Fruit fly (Drosophila melanogaster) whole organism, wandering third instar larva: Measurements from ENCODE around the gene SkpC.
A peak's percentile ranks its signal among the peaks of the same experiment; 100 is the strongest.

ENCODE experiments used
- CG32264 ChIP-seq: fragments of 200-800 bp; sonication (Bioruptor generic); optimal IDR thresholded peaks from 2 replicates; lab custom pipeline; 2016; ENCODE audit warnings: missing biosample characterization, missing genetic modification characterization
- CrebA ChIP-seq: fragments of 200-800 bp; sonication (Bioruptor generic); optimal IDR thresholded peaks from 2 replicates; lab custom pipeline; 2016; ENCODE audit warnings: missing biosample characterization, mild to moderate bottlenecking, missing genetic modification characterization, borderline replicate concordance
- Dfd ChIP-seq: fragments of >200 bp; optimal IDR thresholded peaks from 2 replicates; lab custom pipeline; 2017; ENCODE audit warnings: missing biosample characterization, missing genetic modification characterization
- Dif ChIP-seq: fragments of 200-275, 200-300 bp; sonication (Bioruptor generic); optimal IDR thresholded peaks from 2 replicates; lab custom pipeline; 2018; ENCODE audit warnings: missing biosample characterization, missing genetic modification characterization; ENCODE audit not compliant: partially characterized antibody
- GATAd ChIP-seq: sonication (Bioruptor generic); optimal IDR thresholded peaks from 2 replicates; lab custom pipeline; 2016; ENCODE audit warnings: missing biosample characterization, missing genetic modification characterization
- HLH106 ChIP-seq: fragments of 200-800 bp; optimal IDR thresholded peaks from 3 replicates; lab custom pipeline; 2019; ENCODE audit warnings: missing biosample characterization, mild to moderate bottlenecking, missing genetic modification characterization, moderate library complexity
- Hnf4 ChIP-seq: fragments of 200-800 bp; sonication (Bioruptor generic); optimal IDR thresholded peaks from 2 replicates; lab custom pipeline; 2016; ENCODE audit warnings: missing biosample characterization, mild to moderate bottlenecking, missing genetic modification characterization
- Jra ChIP-seq: sonication (Bioruptor generic); optimal IDR thresholded peaks from 2 replicates; lab custom pipeline; 2016; ENCODE audit warnings: missing biosample characterization, missing genetic modification characterization
- Myc ChIP-seq: fragments of >200 bp; optimal IDR thresholded peaks from 2 replicates; lab custom pipeline; 2017
- N ChIP-seq: fragments of >200 bp; optimal IDR thresholded peaks from 2 replicates; lab custom pipeline; 2018; ENCODE audit warnings: missing biosample characterization, missing external identifiers, missing genetic modification characterization
- OdsH ChIP-seq: fragments of 200-800 bp; sonication (Bioruptor generic); optimal IDR thresholded peaks from 2 replicates; lab custom pipeline; 2016; ENCODE audit warnings: missing biosample characterization, mild to moderate bottlenecking, missing genetic modification characterization
- Sp1 ChIP-seq: fragments of 200-800 bp; sonication (Bioruptor generic); optimal IDR thresholded peaks from 3 replicates; lab custom pipeline; 2019; ENCODE audit warnings: missing biosample characterization, mild to moderate bottlenecking, missing genetic modification characterization, moderate library complexity
- Vsx2 ChIP-seq: fragments of 200-300, 225-300 bp; sonication (Bioruptor generic); optimal IDR thresholded peaks from 2 replicates; lab custom pipeline; 2018; ENCODE audit warnings: missing biosample characterization, missing genetic modification characterization; ENCODE audit not compliant: partially characterized antibody
- brk ChIP-seq: fragments of 200-800 bp; sonication (Bioruptor generic); optimal IDR thresholded peaks from 2 replicates; lab custom pipeline; 2016; ENCODE audit warnings: missing biosample characterization, mild to moderate bottlenecking, missing genetic modification characterization
- dl ChIP-seq, 2 experiments: fragments of 175-275, 200-275 bp in 1 of 2; fragments of 200-275 bp in 1 of 2; sonication (Bioruptor generic); optimal IDR thresholded peaks; lab custom pipeline; 2018; ENCODE audit warnings: mild to moderate bottlenecking in 2 of 2, missing biosample characterization in 2 of 2, missing genetic modification characterization in 2 of 2, moderate library complexity in 2 of 2; ENCODE audit not compliant: partially characterized antibody in 2 of 2, insufficient read depth in 1 of 2
- dmrt93B ChIP-seq: fragments of 200-800 bp; sonication (Bioruptor generic); optimal IDR thresholded peaks from 2 replicates; lab custom pipeline; 2018; ENCODE audit warnings: missing biosample characterization, mild to moderate bottlenecking, missing genetic modification characterization
- dsf ChIP-seq: sonication (Bioruptor generic); optimal IDR thresholded peaks from 2 replicates; lab custom pipeline; 2016; ENCODE audit warnings: missing biosample characterization, missing genetic modification characterization, borderline replicate concordance
- ey ChIP-seq: fragments of 200-800 bp; sonication (Bioruptor generic); optimal IDR thresholded peaks from 2 replicates; lab custom pipeline; 2016; ENCODE audit warnings: missing biosample characterization, missing genetic modification characterization
- foxo ChIP-seq, 2 experiments: fragments of 200-800 bp; sonication (Bioruptor generic); optimal IDR thresholded peaks; 2 replicates in 1 of 2; 3 replicates in 1 of 2; lab custom pipeline; 2016 to 2017; ENCODE audit warnings: missing biosample characterization in 2 of 2, missing genetic modification characterization in 2 of 2
- fru ChIP-seq: fragments of 200-800 bp; sonication (Bioruptor generic); optimal IDR thresholded peaks from 3 replicates; lab custom pipeline; 2016; ENCODE audit warnings: missing biosample characterization, mild to moderate bottlenecking, missing genetic modification characterization
- lola ChIP-seq: fragments of >200 bp; optimal IDR thresholded peaks from 2 replicates; lab custom pipeline; 2017; ENCODE audit warnings: missing biosample characterization, missing genetic modification characterization
- pan ChIP-seq: fragments of >200 bp; optimal IDR thresholded peaks from 2 replicates; lab custom pipeline; 2017
- psq ChIP-seq: fragments of 200-800 bp; sonication (Bioruptor generic); optimal IDR thresholded peaks from 3 replicates; lab custom pipeline; 2017; ENCODE audit warnings: missing biosample characterization, mild to moderate bottlenecking, missing genetic modification characterization, moderate library complexity
- rgr ChIP-seq: fragments of 200-800 bp; sonication (Bioruptor generic); optimal IDR thresholded peaks from 3 replicates; lab custom pipeline; 2016; ENCODE audit warnings: missing biosample characterization, mild to moderate bottlenecking, missing genetic modification characterization
- sage ChIP-seq: fragments of 200-800 bp; sonication (Bioruptor generic); optimal IDR thresholded peaks from 2 replicates; lab custom pipeline; 2016; ENCODE audit warnings: missing biosample characterization, mild to moderate bottlenecking, missing genetic modification characterization
- tai ChIP-seq: sonication (Bioruptor generic); optimal IDR thresholded peaks from 2 replicates; lab custom pipeline; 2016; ENCODE audit warnings: missing biosample characterization, missing genetic modification characterization
- woc ChIP-seq: sonication (Bioruptor generic); optimal IDR thresholded peaks from 2 replicates; lab custom pipeline; 2016; ENCODE audit warnings: missing biosample characterization, mild to moderate bottlenecking, missing genetic modification characterization

Gene SkpC

DNA sequence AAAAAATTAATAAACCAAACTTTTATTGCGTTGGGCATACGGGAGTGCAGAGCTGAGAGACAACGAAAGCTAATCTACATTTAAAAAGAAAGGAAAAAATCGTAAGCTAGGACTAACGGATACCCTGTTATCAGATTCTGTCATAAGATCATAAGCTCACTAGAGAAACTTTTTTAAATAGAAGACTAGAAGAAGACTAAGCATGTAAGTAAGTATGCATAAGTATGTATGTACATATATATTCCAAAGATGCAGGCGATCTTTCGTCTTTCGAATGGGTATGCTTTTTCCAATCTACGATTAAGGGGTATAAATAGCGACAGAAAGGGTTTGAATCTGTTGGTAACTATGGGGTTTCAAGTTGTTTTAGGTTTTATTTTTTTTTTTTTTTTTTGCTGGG is 31.0 kb upstream of the SkpC start:
- TF ChIP-seq Vsx2 (GFP tag; lab: Kevin White, UChicago): no peak
- TF ChIP-seq, all 38 proteins: peak for 0

DNA sequence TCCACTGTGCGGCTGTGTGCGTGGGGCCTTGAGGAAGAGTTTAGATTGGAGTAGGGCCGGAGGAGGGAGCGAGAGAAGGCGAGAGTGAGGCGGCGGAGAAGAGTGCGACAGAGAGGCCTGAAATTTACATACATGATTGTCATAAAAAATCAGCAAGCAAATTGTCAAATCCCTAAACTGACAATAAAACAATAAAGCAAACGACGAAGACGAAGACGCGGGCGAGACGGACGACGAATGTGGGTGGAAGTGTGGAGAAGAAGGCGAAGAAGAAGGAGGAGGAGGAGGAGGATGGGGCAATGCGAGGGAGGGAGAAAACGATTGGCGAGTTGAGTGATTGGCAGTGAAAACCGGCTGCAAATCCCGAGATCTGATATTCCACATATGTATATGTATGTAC is 30.5 kb upstream of the SkpC start:
- no peak for TF ChIP-seq sage (GFP tag; lab: Kevin White, UChicago)
- TF ChIP-seq psq (GFP tag; lab: Kevin White, UChicago): peak; percentile 62

DNA sequence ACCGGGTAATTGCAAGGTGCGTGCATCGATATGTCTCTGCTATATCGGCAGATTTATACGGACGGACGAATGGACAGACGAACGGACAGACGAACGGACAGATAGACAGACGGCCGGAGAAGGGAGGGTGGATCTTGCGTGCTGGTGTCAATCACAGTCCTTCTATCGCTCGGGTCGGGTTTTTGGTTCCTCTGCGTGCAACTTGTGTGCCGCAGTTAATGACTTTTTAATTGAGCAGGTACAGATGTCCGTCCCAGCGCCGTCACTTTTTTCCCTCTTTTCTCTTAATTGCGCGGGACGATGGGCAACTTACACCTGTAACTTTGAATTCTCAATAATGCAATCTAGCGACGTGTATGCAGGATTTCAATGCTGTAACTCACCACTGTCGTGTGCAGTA is 29.0 kb upstream of the SkpC start:
- TF ChIP-seq Dfd (no peak), ey (GFP tag; lab: Kevin White, UChicago) (no peak), Myc (no peak), Dif (GFP tag; lab: Kevin White, UChicago) (no peak), N (no peak), pan (lab: Kevin White, UChicago) (no peak), sage (GFP tag; lab: Kevin White, UChicago) (no peak), psq (GFP tag; lab: Kevin White, UChicago) (no peak), Sp1 (GFP tag; lab: Kevin White, UChicago) (no peak), OdsH (no peak), fru (GFP tag; lab: Kevin White, UChicago) (no peak), brk (GFP tag; lab: Kevin White, UChicago) (no peak), CG32264 (GFP tag; lab: Kevin White, UChicago) (no peak), Hnf4 (GFP tag; lab: Kevin White, UChicago) (no peak), GATAd (GFP tag; lab: Kevin White, UChicago) (no peak)

DNA sequence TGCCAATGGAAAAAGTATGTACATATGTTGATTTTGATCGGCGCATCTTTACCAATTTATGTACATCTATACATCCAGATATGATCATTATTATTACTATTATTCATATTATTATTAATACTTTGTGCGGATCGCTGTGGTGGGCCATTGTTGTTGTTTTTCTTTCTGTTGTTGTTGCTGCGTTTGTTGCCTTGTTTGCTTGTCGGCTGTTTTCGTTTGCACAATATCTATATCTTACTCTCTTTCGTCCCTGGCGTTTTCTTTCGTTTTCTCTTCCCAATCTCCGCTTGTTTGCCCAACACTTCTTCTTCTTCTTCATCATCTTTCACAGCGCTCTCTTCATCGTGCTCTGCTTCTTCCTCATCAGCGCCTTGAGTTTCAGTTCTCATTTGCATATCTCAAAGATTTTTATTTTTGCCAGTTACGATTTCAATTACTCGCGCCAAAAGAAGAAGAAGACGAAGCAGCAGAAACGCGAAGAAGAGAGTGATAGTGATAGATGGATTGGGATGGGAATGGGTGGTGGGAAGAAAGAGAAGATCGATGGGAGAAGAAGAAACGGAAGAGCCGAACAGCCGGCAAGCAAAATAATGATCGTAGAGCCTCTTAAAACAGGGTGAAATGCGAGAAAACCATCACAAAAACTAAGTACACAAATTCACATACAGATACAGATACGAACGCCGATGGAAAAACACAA is 27.8 kb upstream of the SkpC start:
- peak; percentile 67 for TF ChIP-seq psq (GFP tag; lab: Kevin White, UChicago)
- no peak for TF ChIP-seq ey (GFP tag; lab: Kevin White, UChicago)
- no peak for TF ChIP-seq rgr (GFP tag; lab: Kevin White, UChicago)
- no peak for TF ChIP-seq Sp1 (GFP tag; lab: Kevin White, UChicago)

DNA sequence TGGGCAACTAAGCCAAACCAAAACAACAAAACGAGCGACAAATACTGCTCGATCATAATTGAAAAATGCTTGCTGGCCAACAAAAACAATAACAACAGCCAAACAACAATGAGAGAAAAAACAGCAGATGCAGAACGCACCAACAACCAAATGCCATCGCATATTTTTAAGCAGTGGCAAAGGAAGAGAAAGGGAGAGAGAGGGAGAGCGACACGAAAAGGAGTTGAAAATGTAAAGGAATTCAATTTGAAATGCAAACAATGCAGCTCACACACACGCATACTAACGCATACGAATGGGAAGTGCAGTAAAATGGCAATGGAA is 27.3 kb upstream of the SkpC start:
- TF ChIP-seq psq (GFP tag; lab: Kevin White, UChicago) (peak; percentile 9), dsf (GFP tag; lab: Kevin White, UChicago) (no peak), Jra (GFP tag; lab: Kevin White, UChicago) (no peak)

DNA sequence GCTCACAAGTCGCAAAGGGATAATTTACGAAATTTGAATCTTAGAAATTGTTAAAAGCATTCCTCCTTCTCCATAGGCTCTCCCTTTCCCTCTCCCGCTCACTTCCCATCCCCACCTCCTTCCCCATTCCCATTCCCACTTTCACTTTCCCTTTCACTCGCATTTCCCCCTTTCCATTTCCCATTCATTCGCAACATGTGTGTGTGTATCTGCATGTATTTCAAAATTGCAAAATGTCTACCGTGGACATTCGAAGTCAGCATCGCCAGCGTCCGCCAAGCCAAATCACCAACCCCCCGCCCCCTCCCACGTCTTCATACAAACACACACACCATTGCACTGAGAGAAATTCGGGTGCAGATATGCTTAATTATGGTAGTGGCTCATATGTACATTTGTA is 24.0 kb upstream of the SkpC start:
- no peak for TF ChIP-seq dmrt93B (GFP tag; lab: Kevin White, UChicago)
- TF ChIP-seq fru (GFP tag; lab: Kevin White, UChicago): no peak
- no peak for TF ChIP-seq woc (GFP tag; lab: Kevin White, UChicago)
- no peak for TF ChIP-seq GATAd (GFP tag; lab: Kevin White, UChicago)
- peak; percentile 53 for TF ChIP-seq Dfd

DNA sequence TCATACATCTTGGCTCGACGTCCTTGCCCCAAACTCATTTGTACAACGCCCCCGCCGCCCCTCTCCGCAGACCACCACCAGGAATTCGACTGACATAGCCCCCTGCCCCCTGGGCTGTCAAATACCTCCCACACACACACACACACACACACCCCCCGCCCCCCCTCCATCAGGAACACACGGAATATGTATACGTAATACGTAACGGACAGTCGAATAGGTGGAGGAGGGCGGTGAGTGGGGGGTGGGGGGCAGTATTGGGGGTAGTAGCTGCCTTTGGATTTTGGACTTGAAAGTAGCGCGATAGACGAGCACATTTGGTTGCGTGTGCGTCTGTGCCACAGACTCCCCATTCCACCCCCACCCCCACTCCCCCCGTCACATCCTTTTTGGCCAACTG is 23.3 kb upstream of the SkpC start:
- TF ChIP-seq tai (GFP tag; lab: Kevin White, UChicago): no peak
- no peak for TF ChIP-seq Myc
- TF ChIP-seq Dfd: no peak
- no peak for TF ChIP-seq psq (GFP tag; lab: Kevin White, UChicago)
- TF ChIP-seq GATAd (GFP tag; lab: Kevin White, UChicago): no peak
- no peak for TF ChIP-seq pan (lab: Kevin White, UChicago)
- no peak for TF ChIP-seq dl (GFP tag; optimal IDR thresholded peaks at IDR 0.05; lab: Kevin White, UChicago; ENCODE audit: insufficient read depth in 1 of 2, partially characterized antibody in 2 of 2)
- no peak for TF ChIP-seq CG32264 (GFP tag; lab: Kevin White, UChicago)
- no peak for TF ChIP-seq brk (GFP tag; lab: Kevin White, UChicago)
- TF ChIP-seq rgr (GFP tag; lab: Kevin White, UChicago): no peak
- no peak for TF ChIP-seq woc (GFP tag; lab: Kevin White, UChicago)
- no peak for TF ChIP-seq foxo (GFP tag; optimal IDR thresholded peaks at IDR 0.05; lab: Kevin White, UChicago)
- no peak for TF ChIP-seq Vsx2 (GFP tag; lab: Kevin White, UChicago)
- no peak for TF ChIP-seq lola (GFP tag; lab: Kevin White, UChicago)
- TF ChIP-seq Jra (GFP tag; lab: Kevin White, UChicago): no peak
- TF ChIP-seq Hnf4 (GFP tag; lab: Kevin White, UChicago): no peak
- TF ChIP-seq OdsH: no peak
- TF ChIP-seq CrebA (GFP tag; lab: Kevin White, UChicago): no peak
- no peak for TF ChIP-seq HLH106 (tag; lab: Kevin White, UChicago)
